Fruit fly (Drosophila melanogaster) whole organism, embryonic: ENCODE measurements around the gene AMPdeam.

Experiments used
- Asciz ChIP-seq: fragments of 200-800 bp; sonication (Bioruptor generic); optimal IDR thresholded peaks from 2 replicates; lab custom pipeline; 2017; ENCODE audit warnings: missing biosample characterization, mild to moderate bottlenecking, missing genetic modification characterization, missing genetic modification reagents
- CG10274 ChIP-seq: fragments of 200-800 bp; sonication (Bioruptor generic); optimal IDR thresholded peaks from 3 replicates; lab custom pipeline; 2017; ENCODE audit warnings: missing biosample characterization, mild to moderate bottlenecking, missing genetic modification characterization
- CG10462 ChIP-seq: fragments of 200-800 bp; sonication (Bioruptor generic); optimal IDR thresholded peaks from 2 replicates; lab custom pipeline; 2016; ENCODE audit warnings: missing biosample characterization, missing genetic modification characterization
- CG10543 ChIP-seq: fragments of 200-800 bp; sonication (Bioruptor generic); optimal IDR thresholded peaks from 3 replicates; lab custom pipeline; 2017; ENCODE audit warnings: missing biosample characterization, mild to moderate bottlenecking, missing genetic modification characterization, moderate library complexity
- CG11456 ChIP-seq: fragments of 200-800 bp; sonication (Bioruptor generic); IDR thresholded peaks from 3 replicates; pipeline ENCODE4 v1.3.6; 2022; ENCODE audit warnings: missing biosample characterization, missing genetic modification characterization
- CG13296 ChIP-seq: fragments of 200-800 bp; sonication (Bioruptor generic); optimal IDR thresholded peaks from 3 replicates; lab custom pipeline; 2018; ENCODE audit warnings: missing biosample characterization, mild to moderate bottlenecking, missing genetic modification characterization
- CG13624 ChIP-seq: fragments of 200-800 bp; sonication (Bioruptor generic); optimal IDR thresholded peaks from 2 replicates; lab custom pipeline; 2016; ENCODE audit warnings: missing biosample characterization, missing genetic modification characterization
- CG1529 ChIP-seq: fragments of 200-800 bp; sonication (Bioruptor generic); optimal IDR thresholded peaks from 3 replicates; lab custom pipeline; 2018; ENCODE audit warnings: missing biosample characterization, missing genetic modification characterization
- CG17385 ChIP-seq: fragments of 200-800 bp; sonication (Bioruptor generic); optimal IDR thresholded peaks from 3 replicates; lab custom pipeline; 2018; ENCODE audit warnings: missing biosample characterization, mild to moderate bottlenecking, missing genetic modification characterization
- CG17912 ChIP-seq: fragments of 200-800 bp; sonication (Bioruptor generic); optimal IDR thresholded peaks from 2 replicates; lab custom pipeline; 2018; ENCODE audit warnings: missing biosample characterization, mild to moderate bottlenecking, missing genetic modification characterization
- CG2712 ChIP-seq: fragments of 200-800 bp; optimal IDR thresholded peaks from 3 replicates; lab custom pipeline; 2019; ENCODE audit warnings: missing biosample characterization, mild to moderate bottlenecking, missing genetic modification characterization, moderate library complexity
- CG3281 ChIP-seq: fragments of 200-800 bp; sonication (Bioruptor generic); optimal IDR thresholded peaks from 3 replicates; lab custom pipeline; 2017; ENCODE audit warnings: missing biosample characterization, mild to moderate bottlenecking, missing genetic modification characterization
- CG4328 ChIP-seq: fragments of 200-800 bp; sonication (Bioruptor generic); optimal IDR thresholded peaks from 3 replicates; lab custom pipeline; 2017; ENCODE audit warnings: missing biosample characterization, missing genetic modification reagents, missing genetic modification characterization
- CG4404 ChIP-seq: fragments of 200-800 bp; sonication (Bioruptor generic); IDR thresholded peaks from 2 replicates; pipeline ENCODE4 v1.3.6; 2022; ENCODE audit warnings: missing biosample characterization, missing genetic modification characterization
- CG4424 ChIP-seq: fragments of 200-800 bp; sonication (Bioruptor generic); optimal IDR thresholded peaks from 3 replicates; lab custom pipeline; 2016; ENCODE audit warnings: missing biosample characterization, missing genetic modification characterization
- CG5180 ChIP-seq: fragments of 200-800 bp; sonication (Bioruptor generic); optimal IDR thresholded peaks from 3 replicates; lab custom pipeline; 2017; ENCODE audit warnings: missing biosample characterization, missing genetic modification characterization, mild to moderate bottlenecking, moderate library complexity, missing genetic modification reagents
- CG6765 ChIP-seq: fragments of 200-800 bp; sonication (Bioruptor generic); optimal IDR thresholded peaks from 3 replicates; lab custom pipeline; 2017; ENCODE audit warnings: missing biosample characterization, mild to moderate bottlenecking, missing genetic modification characterization
- CG8359 ChIP-seq: fragments of 200-800 bp; sonication (Bioruptor generic); optimal IDR thresholded peaks from 2 replicates; lab custom pipeline; 2017; ENCODE audit warnings: missing biosample characterization, mild to moderate bottlenecking, missing genetic modification characterization, borderline replicate concordance
- CG8388 ChIP-seq: fragments of 200-800 bp; sonication (Bioruptor generic); optimal IDR thresholded peaks from 2 replicates; lab custom pipeline; 2019; ENCODE audit warnings: missing biosample characterization, mild to moderate bottlenecking, missing genetic modification characterization, moderate library complexity
- Dad ChIP-seq: fragments of 200-800 bp; sonication (Bioruptor generic); optimal IDR thresholded peaks from 3 replicates; lab custom pipeline; 2016; ENCODE audit warnings: missing biosample characterization, missing genetic modification characterization
- Dek ChIP-seq: fragments of 200-800 bp; sonication (Bioruptor generic); optimal IDR thresholded peaks from 3 replicates; lab custom pipeline; 2019; ENCODE audit warnings: missing biosample characterization, mild to moderate bottlenecking, missing genetic modification characterization, moderate library complexity
- Gsc ChIP-seq: fragments of 200-800 bp; sonication (Bioruptor generic); IDR thresholded peaks from 2 replicates; pipeline ENCODE4 v1.3.6; 2022; ENCODE audit warnings: missing biosample characterization, missing genetic modification characterization
- HHEX ChIP-seq: fragments of 200-800 bp; sonication (Bioruptor generic); optimal IDR thresholded peaks from 3 replicates; lab custom pipeline; 2017; ENCODE audit warnings: missing biosample characterization, mild to moderate bottlenecking, missing genetic modification characterization, missing genetic modification reagents
- HLH4C ChIP-seq: fragments of 200-800 bp; sonication (Bioruptor generic); IDR thresholded peaks from 3 replicates; pipeline ENCODE4 v1.3.6; 2022; ENCODE audit warnings: missing biosample characterization, missing genetic modification characterization; ENCODE audit not compliant: partially characterized antibody
- NK7.1 ChIP-seq: fragments of 200-800 bp; sonication (Bioruptor generic); optimal IDR thresholded peaks from 3 replicates; lab custom pipeline; 2016; ENCODE audit warnings: missing biosample characterization, missing genetic modification characterization
- Neu2 ChIP-seq: fragments of 200-800 bp; sonication (Bioruptor generic); optimal IDR thresholded peaks from 3 replicates; lab custom pipeline; 2016; ENCODE audit warnings: missing biosample characterization, missing genetic modification characterization, borderline replicate concordance
- Ptx1 ChIP-seq: fragments of 200-800 bp; sonication (Bioruptor generic); IDR thresholded peaks from 2 replicates; pipeline ENCODE4 v1.3.6; 2022; ENCODE audit warnings: missing biosample characterization, missing genetic modification characterization
- Sox102F ChIP-seq: fragments of 200-800 bp; sonication (Bioruptor generic); optimal IDR thresholded peaks from 2 replicates; lab custom pipeline; 2018; ENCODE audit warnings: missing biosample characterization, mild to moderate bottlenecking, missing genetic modification characterization, moderate library complexity
- Xrp1 ChIP-seq: fragments of 200-800 bp; sonication (Bioruptor generic); IDR thresholded peaks from 2 replicates; pipeline ENCODE4 v1.3.6; 2022; ENCODE audit warnings: missing biosample characterization, missing genetic modification characterization
- YL-1 ChIP-seq: fragments of 200-800 bp; sonication (Bioruptor generic); optimal IDR thresholded peaks from 3 replicates; lab custom pipeline; 2017; ENCODE audit warnings: missing biosample characterization, mild to moderate bottlenecking, missing genetic modification characterization
- ac ChIP-seq: fragments of 200-800 bp; sonication (Bioruptor generic); optimal IDR thresholded peaks from 3 replicates; lab custom pipeline; 2017; ENCODE audit warnings: missing biosample characterization, mild to moderate bottlenecking, missing genetic modification characterization
- aop ChIP-seq: fragments of 200-800 bp; sonication (Bioruptor generic); IDR thresholded peaks from 2 replicates; pipeline ENCODE4 v1.3.6; 2022; ENCODE audit warnings: missing biosample characterization, missing genetic modification characterization
- dmrt99B ChIP-seq: fragments of 200-800 bp; sonication (Bioruptor generic); optimal IDR thresholded peaks from 2 replicates; lab custom pipeline; 2018; ENCODE audit warnings: missing biosample characterization, mild to moderate bottlenecking, missing genetic modification characterization, moderate library complexity
- fd3F ChIP-seq: fragments of 200-800 bp; sonication (Bioruptor generic); optimal IDR thresholded peaks from 2 replicates; lab custom pipeline; 2018; ENCODE audit warnings: missing biosample characterization, mild to moderate bottlenecking, missing genetic modification characterization, moderate library complexity
- fu2 ChIP-seq: fragments of 200-800 bp; sonication (Bioruptor generic); optimal IDR thresholded peaks from 2 replicates; lab custom pipeline; 2016; ENCODE audit warnings: missing biosample characterization, missing genetic modification characterization
- gce ChIP-seq: fragments of 200-800 bp; sonication (Bioruptor generic); IDR thresholded peaks from 3 replicates; pipeline ENCODE4 v1.3.6; 2022; ENCODE audit warnings: missing biosample characterization, missing genetic modification characterization
- gcm2 ChIP-seq: fragments of 200-800 bp; sonication (Bioruptor generic); optimal IDR thresholded peaks from 2 replicates; lab custom pipeline; 2016; ENCODE audit warnings: missing biosample characterization, missing genetic modification characterization
- ham ChIP-seq: fragments of 200-800 bp; sonication (Bioruptor generic); IDR thresholded peaks from 2 replicates; pipeline ENCODE4 v1.3.6; 2022; ENCODE audit warnings: missing biosample characterization, missing genetic modification characterization
- klu ChIP-seq: fragments of 200-800 bp; sonication (Bioruptor generic); IDR thresholded peaks from 2 replicates; pipeline ENCODE4 v1.3.6; 2022; ENCODE audit warnings: missing biosample characterization, missing genetic modification characterization
- lbe ChIP-seq: fragments of 200-800 bp; sonication (Bioruptor generic); optimal IDR thresholded peaks from 2 replicates; lab custom pipeline; 2016; ENCODE audit warnings: missing biosample characterization, mild to moderate bottlenecking, missing genetic modification characterization
- lmd ChIP-seq: fragments of 200-800 bp; sonication (Bioruptor generic); IDR thresholded peaks from 2 replicates; pipeline ENCODE4 v1.3.6; 2022; ENCODE audit warnings: missing biosample characterization, missing genetic modification characterization
- nau ChIP-seq: fragments of 200-800 bp; sonication (Bioruptor generic); optimal IDR thresholded peaks from 3 replicates; lab custom pipeline; 2017; ENCODE audit warnings: missing biosample characterization, mild to moderate bottlenecking, missing genetic modification characterization, missing genetic modification reagents
- pnt ChIP-seq: fragments of 200-800 bp; sonication (Bioruptor generic); optimal IDR thresholded peaks from 3 replicates; lab custom pipeline; 2016; ENCODE audit warnings: missing biosample characterization, missing genetic modification characterization
- slou ChIP-seq: fragments of 200-800 bp; sonication (Bioruptor generic); optimal IDR thresholded peaks from 3 replicates; lab custom pipeline; 2016; ENCODE audit warnings: missing biosample characterization, missing genetic modification characterization
- sr ChIP-seq: fragments of 200-800 bp; sonication (Bioruptor generic); IDR thresholded peaks from 3 replicates; pipeline ENCODE4 v1.3.6; 2022; ENCODE audit warnings: missing biosample characterization, missing genetic modification characterization
- vvl ChIP-seq: fragments of 200-800 bp; sonication (Bioruptor generic); IDR thresholded peaks from 2 replicates; pipeline ENCODE4 v1.3.6; 2022; ENCODE audit warnings: missing biosample characterization, missing genetic modification characterization
- wek ChIP-seq: fragments of 200-800 bp; sonication (Bioruptor generic); optimal IDR thresholded peaks from 3 replicates; lab custom pipeline; 2018; ENCODE audit warnings: missing biosample characterization, mild to moderate bottlenecking, missing genetic modification characterization, moderate library complexity
- z ChIP-seq: fragments of 200-800 bp; sonication (Bioruptor generic); IDR thresholded peaks from 3 replicates; pipeline ENCODE4 v1.3.6; 2022; ENCODE audit warnings: missing biosample characterization, missing genetic modification characterization
- zen2 ChIP-seq: fragments of 200-800 bp; sonication (Bioruptor generic); IDR thresholded peaks from 3 replicates; pipeline ENCODE4 v1.3.6; 2022; ENCODE audit warnings: missing biosample characterization, missing genetic modification characterization; ENCODE audit not compliant: partially characterized antibody

The AMPdeam gene

DNA sequence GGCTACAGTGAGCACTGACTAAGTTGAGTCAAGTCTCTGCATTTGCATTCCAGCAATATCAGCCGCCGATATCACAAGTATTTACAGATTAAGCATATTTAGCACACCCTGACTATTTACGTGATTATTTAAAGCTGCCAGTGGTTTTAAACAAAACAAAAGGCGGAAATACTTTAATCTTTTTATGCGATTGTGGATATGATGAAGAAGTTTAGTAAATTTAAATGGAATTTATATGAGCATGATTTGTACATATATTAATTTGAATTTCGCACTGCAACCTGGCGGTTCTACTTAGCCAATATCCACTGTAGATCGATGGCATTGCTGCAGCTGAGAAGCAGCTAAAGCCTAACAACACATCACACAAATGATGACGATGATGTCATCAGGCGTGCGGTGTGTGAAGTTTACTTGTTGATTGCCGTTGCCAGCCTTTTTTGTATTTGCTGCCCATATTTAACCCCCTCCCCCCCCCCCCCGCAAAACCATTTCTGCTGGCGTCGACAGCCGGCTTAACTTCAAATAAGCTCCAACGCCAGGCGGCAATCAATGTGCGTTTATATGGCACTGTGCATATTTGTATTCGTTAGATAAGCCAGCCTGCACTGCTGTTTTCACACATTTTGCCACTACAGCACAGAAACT lies 30.0 kb downstream of the AMPdeam start (continued):
- TF ChIP-seq CG17385, result peak; percentile 46
- peak; percentile 84 for TF ChIP-seq dmrt99B (tag; lab: Kevin White, UChicago)
- TF ChIP-seq CG13296 (GFP tag; lab: Kevin White, UChicago), result peak; percentile 53
- TF ChIP-seq gcm2, result no peak
- no peak for TF ChIP-seq CG17912 (GFP tag; lab: Kevin White, UChicago)
- peak; percentile 28 for TF ChIP-seq CG10462 (GFP tag; lab: Kevin White, UChicago)
- TF ChIP-seq Asciz, result peak; percentile 54
- no peak for TF ChIP-seq YL-1 (GFP tag; lab: Kevin White, UChicago)
- no peak for TF ChIP-seq HLH4C (GFP tag; lab: Robert Waterston, UW)
- peak; percentile 42 for TF ChIP-seq slou (GFP tag; lab: Kevin White, UChicago)
- 0 out of 3 replicates have a peak, but pooled peaks have one; percentile 31 for TF ChIP-seq gce (GFP tag; lab: Robert Waterston, UW)
- peak; percentile 18 for TF ChIP-seq CG13624
- TF ChIP-seq klu (GFP tag; lab: Robert Waterston, UW), result 0 out of 2 replicates have a peak, but pooled peaks have one; percentile 8
- no peak for TF ChIP-seq NK7.1 (GFP tag; lab: Kevin White, UChicago)
- TF ChIP-seq lmd (GFP tag; lab: Robert Waterston, UW), result peak; percentile 72
- peak; percentile 49 for TF ChIP-seq CG5180 (GFP tag; lab: Kevin White, UChicago)
- TF ChIP-seq Xrp1 (GFP tag; lab: Robert Waterston, UW), result no peak; the same call in 1 of the 2 replicates
- TF ChIP-seq Dad (GFP tag; lab: Kevin White, UChicago), result peak; percentile 36
- TF ChIP-seq CG4404 (GFP tag; lab: Robert Waterston, UW), result peak; percentile 33; the same call in 1 of the 2 replicates
- TF ChIP-seq CG1529 (GFP tag; lab: Kevin White, UChicago), result peak; percentile 25
- TF ChIP-seq CG4328, result peak; percentile 59
- peak; percentile 61 for TF ChIP-seq CG3281 (GFP tag; lab: Kevin White, UChicago)
- TF ChIP-seq Sox102F (GFP tag; lab: Kevin White, UChicago), result peak; percentile 61
- TF ChIP-seq CG6765, result peak; percentile 13
- peak; percentile 7 for TF ChIP-seq CG8359 (GFP tag; lab: Kevin White, UChicago)
- no peak for TF ChIP-seq aop
- TF ChIP-seq Ptx1, result peak; percentile 70
- TF ChIP-seq lbe (GFP tag; lab: Kevin White, UChicago), result peak; percentile 8
- no peak for TF ChIP-seq ham
- no peak for TF ChIP-seq ac (GFP tag; lab: Kevin White, UChicago)
- peak; percentile 70 for TF ChIP-seq CG4424 (GFP tag; lab: Kevin White, UChicago)
- TF ChIP-seq nau (GFP tag; lab: Kevin White, UChicago), result peak; percentile 53
- TF ChIP-seq HHEX (GFP tag; lab: Kevin White, UChicago), result peak; percentile 32
- TF ChIP-seq z (GFP tag; lab: Robert Waterston, UW), result no peak
- peak; percentile 49 for TF ChIP-seq CG8388 (GFP tag; lab: Kevin White, UChicago)
- no peak for TF ChIP-seq wek (GFP tag; lab: Kevin White, UChicago)
- TF ChIP-seq Gsc, result peak; percentile 10; the same call in 1 of the 2 replicates
- TF ChIP-seq Neu2 (GFP tag; lab: Kevin White, UChicago), result no peak
- no peak for TF ChIP-seq fu2 (GFP tag; lab: Kevin White, UChicago)
- TF ChIP-seq CG10543, result peak; percentile 57
- TF ChIP-seq CG11456 (GFP tag; lab: Robert Waterston, UW), result peak; percentile 34; the same call in 1 of the 3 replicates
- peak; percentile 46 for TF ChIP-seq fd3F (GFP tag; lab: Kevin White, UChicago)
- peak; percentile 28 for TF ChIP-seq Dek (tag; lab: Kevin White, UChicago)
- no peak for TF ChIP-seq zen2 (GFP tag; lab: Robert Waterston, UW)
- TF ChIP-seq pnt (GFP tag; lab: Kevin White, UChicago), result peak; percentile 54
- peak; percentile 32; the same call in 1 of the 2 replicates for TF ChIP-seq vvl
- peak; percentile 60 for TF ChIP-seq CG2712 (tag; lab: Kevin White, UChicago)
- 0 out of 3 replicates have a peak, but pooled peaks have one; percentile 13 for TF ChIP-seq sr (GFP tag; lab: Robert Waterston, UW)
- peak; percentile 48 for TF ChIP-seq CG10274 (GFP tag; lab: Kevin White, UChicago)
